Worm (Caenorhabditis elegans) whole organism, L4 larva: Measurements from ENCODE around the gene spin-3.

ENCODE experiments used
- Y5F2A.4 ChIP-seq: fragments of 200-800 bp; sonication (Bioruptor generic); optimal IDR thresholded peaks from 2 replicates; lab custom pipeline; 2018; ENCODE audit warnings: mild to moderate bottlenecking, missing genetic modification characterization, missing compliant biosample characterization
- ceh-28 ChIP-seq: fragments of 150-350 bp; optimal IDR thresholded peaks from 2 replicates; lab custom pipeline; 2014; ENCODE audit warnings: missing biosample characterization, missing genetic modification reagents, missing genetic modification characterization
- madf-5 ChIP-seq, 2 experiments: fragments of 200-800 bp; sonication (Bioruptor generic); IDR thresholded peaks; 2 replicates each; pipeline ENCODE4 v1.3.6; 2022; ENCODE audit warnings: missing compliant biosample characterization in 2 of 2, missing genetic modification characterization in 2 of 2
- nhr-28 ChIP-seq: fragments of 150-350 bp; optimal IDR thresholded peaks from 2 replicates; lab custom pipeline; 2014; ENCODE audit warnings: missing biosample characterization, missing genetic modification characterization
- pha-4 ChIP-seq, 2 experiments: fragments of 150-350 bp in 1 of 2; fragments of 200-800 bp in 1 of 2; sonication (Bioruptor generic) in 1 of 2; IDR thresholded peaks in 1 of 2; optimal IDR thresholded peaks in 1 of 2; 2 replicates each; pipeline versions ENCODE4 v1.3.6 to Lab custom; 2014 to 2022; ENCODE audit warnings: missing genetic modification characterization in 2 of 2, missing genetic modification reagents in 2 of 2, missing biosample characterization in 1 of 2, missing compliant biosample characterization in 1 of 2
- pqm-1 ChIP-seq: sonication (generic microtip); optimal IDR thresholded peaks from 2 replicates; lab custom pipeline; 2017; ENCODE audit warnings: missing biosample characterization, missing genetic modification characterization
- skn-1 ChIP-seq: fragments of 150-350 bp; optimal IDR thresholded peaks from 2 replicates; lab custom pipeline; 2014; ENCODE audit warnings: missing biosample characterization, missing genetic modification characterization
- unc-62 ChIP-seq, 3 experiments: fragments of 150-350 bp in 1 of 3; sonication (generic microtip); optimal IDR thresholded peaks in 2 of 3; peaks in 1 of 3; 1 replicate in 1 of 3; 2 replicates in 2 of 3; lab custom pipeline; 2014 to 2017; ENCODE audit warnings: missing biosample characterization in 3 of 3, missing genetic modification characterization in 3 of 3, missing genetic modification reagents in 3 of 3, missing genotype in 1 of 3
- ztf-11 ChIP-seq: fragments of 150-350 bp; optimal IDR thresholded peaks from 2 replicates; lab custom pipeline; 2014; ENCODE audit warnings: missing biosample characterization, missing genetic modification characterization

DNA sequence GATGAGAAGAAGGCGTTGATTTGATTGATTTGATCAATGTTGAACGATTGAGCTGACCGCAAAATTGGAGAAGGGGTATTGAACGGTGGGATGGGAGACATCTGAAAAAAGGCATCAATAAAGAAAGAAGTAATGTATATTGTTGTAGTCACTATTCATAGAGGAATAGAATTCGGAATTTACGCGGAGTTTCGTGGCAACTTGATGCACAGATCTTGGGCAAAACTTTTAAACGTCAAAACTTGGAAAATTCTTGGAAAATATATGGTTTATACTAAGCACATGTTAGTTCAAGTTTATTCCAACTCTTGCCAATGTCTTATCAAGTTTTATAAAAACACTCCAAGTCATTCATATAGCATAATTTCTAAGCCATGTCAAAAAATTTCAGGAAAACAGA lies 3.6 kb upstream of the spin-3 start, which contains the start of gene F17H10.4:
- TF ChIP-seq Y5F2A.4, result no peak
- TF ChIP-seq unc-62 (GFP tag; optimal IDR thresholded peaks at IDR 0.05 in 1 of 2; lab: Kevin White, UChicago), result no peak
- no peak for TF ChIP-seq unc-62 (tag; optimal IDR thresholded peaks at IDR 0.05; lab: Kevin White, UChicago)
- TF ChIP-seq skn-1 (tag; lab: Kevin White, UChicago), result no peak
- TF ChIP-seq nhr-28 (tag; lab: Kevin White, UChicago), result no peak
- TF ChIP-seq ceh-28 (tag; lab: Kevin White, UChicago), result no peak
- no peak for TF ChIP-seq ztf-11
- TF ChIP-seq madf-5 (GFP tag; IDR thresholded peaks at IDR 0.05; lab: Robert Waterston, UW), result no peak
- no peak for TF ChIP-seq pha-4 (GFP tag; IDR thresholded peaks at IDR 0.05; lab: Robert Waterston, UW)
- TF ChIP-seq pha-4 (tag; optimal IDR thresholded peaks at IDR 0.05; lab: Kevin White, UChicago), result no peak
- TF ChIP-seq pqm-1, result no peak
